Worm (Caenorhabditis elegans) whole organism, L3 larva: Measurements from ENCODE around the gene cut-5.

Source experiments
- R02D3.7 ChIP-seq: fragments of 150-350 bp; optimal IDR thresholded peaks from 2 replicates; lab custom pipeline; 2014; ENCODE audit warnings: missing biosample characterization, missing genetic modification characterization
- ceh-28 ChIP-seq: fragments of 150-350 bp; optimal IDR thresholded peaks from 2 replicates; lab custom pipeline; 2014; ENCODE audit warnings: missing biosample characterization, missing genetic modification reagents, missing genetic modification characterization
- ceh-82 ChIP-seq: fragments of 150-350 bp; optimal IDR thresholded peaks from 2 replicates; lab custom pipeline; 2014; ENCODE audit warnings: missing biosample characterization, missing genetic modification characterization
- lin-15B ChIP-seq: fragments of 150-350 bp; optimal IDR thresholded peaks from 2 replicates; lab custom pipeline; 2014; ENCODE audit warnings: missing biosample characterization, missing genetic modification characterization
- nhr-12 ChIP-seq: fragments of 150-350 bp; optimal IDR thresholded peaks from 2 replicates; lab custom pipeline; 2014; ENCODE audit warnings: missing biosample characterization, missing genetic modification characterization
- nhr-28 ChIP-seq: fragments of 150-350 bp; optimal IDR thresholded peaks from 2 replicates; lab custom pipeline; 2014; ENCODE audit warnings: missing biosample characterization, missing genetic modification characterization
- nhr-77 ChIP-seq: fragments of 150-350 bp; optimal IDR thresholded peaks from 2 replicates; lab custom pipeline; 2014; ENCODE audit warnings: missing biosample characterization, missing genetic modification characterization
- snpc-4 ChIP-seq: fragments of 150-350 bp; optimal IDR thresholded peaks from 2 replicates; lab custom pipeline; 2014; ENCODE audit warnings: missing biosample characterization, missing genetic modification characterization
- unc-39 ChIP-seq: sonication (generic microtip); optimal IDR thresholded peaks from 4 replicates; lab custom pipeline; 2017; ENCODE audit warnings: missing biosample characterization, missing genetic modification characterization
- unc-62 ChIP-seq: fragments of 150-350 bp; sonication (generic microtip); optimal IDR thresholded peaks from 4 replicates; lab custom pipeline; 2014; ENCODE audit warnings: missing biosample characterization, missing genetic modification reagents, missing genetic modification characterization
- ztf-11 ChIP-seq: fragments of 150-350 bp; optimal IDR thresholded peaks from 2 replicates; lab custom pipeline; 2014; ENCODE audit warnings: missing biosample characterization, missing genetic modification characterization

- TF ChIP-seq nhr-28 (tag; lab: Kevin White, UChicago) (no peak), ceh-28 (tag; lab: Kevin White, UChicago) (no peak), lin-15B (tag; lab: Kevin White, UChicago) (no peak), snpc-4 (tag; lab: Kevin White, UChicago) (no peak), unc-62 (GFP tag; lab: Kevin White, UChicago) (no peak), nhr-77 (tag; lab: Kevin White, UChicago) (no peak), ztf-11 (tag; lab: Kevin White, UChicago) (no peak), unc-39 (tag; lab: Kevin White, UChicago) (no peak), ceh-82 (no peak), nhr-12 (tag; lab: Kevin White, UChicago) (no peak), R02D3.7 (tag; lab: Kevin White, UChicago) (no peak)
Observed at ce11 chrX:10306923-10307322, 31.1 kb downstream of the cut-5 start.
